Worm (Caenorhabditis elegans): ENCODE results near the gene srx-137.

srx-137 gene

DNA sequence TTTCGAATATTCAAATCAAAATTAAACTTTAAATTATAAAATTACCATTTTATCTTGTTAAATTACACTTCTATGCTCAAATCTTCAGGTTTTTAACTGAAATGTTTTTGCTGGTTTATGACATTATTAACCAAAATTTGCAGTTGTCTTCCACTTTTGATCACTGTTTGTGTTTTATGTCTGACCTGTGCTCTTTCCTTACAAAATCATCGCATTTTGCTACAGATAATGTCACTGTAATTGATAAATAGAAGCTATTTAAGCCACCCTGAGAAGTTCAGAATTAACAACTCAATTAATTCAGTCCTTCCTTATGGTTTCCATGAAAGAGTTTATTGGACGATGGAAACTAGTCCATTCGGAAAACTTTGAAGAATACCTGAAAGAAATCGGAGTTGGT, 27.9 kb downstream of the srx-137 start, which contains the start of gene lbp-8:
Gene lbp-8, plus strand, starts transcription at position 301 of the 400 bp plus-strand sequence.
- no peak for TF ChIP-seq ceh-36 (tag; optimal IDR thresholded peaks at IDR 0.05)
- TF ChIP-seq ama-1 (optimal IDR thresholded peaks at IDR 0.05) = no peak
- TF ChIP-seq hmg-4 (GFP tag; optimal IDR thresholded peaks at IDR 0.05) = no peak
- TF ChIP-seq tra-4 (tag; optimal IDR thresholded peaks at IDR 0.05) = no peak
- no peak for TF ChIP-seq B0310.2 (tag; optimal IDR thresholded peaks at IDR 0.05)
- TF ChIP-seq tbx-11 (GFP tag; IDR thresholded peaks at IDR 0.05) = no peak
- no peak for TF ChIP-seq ets-7 (tag; optimal IDR thresholded peaks at IDR 0.05)
- TF ChIP-seq aly-1 (tag; optimal IDR thresholded peaks at IDR 0.05) = no peak
- no peak for TF ChIP-seq pes-1 (GFP tag; IDR thresholded peaks at IDR 0.05)
- no peak for TF ChIP-seq ceh-13 (GFP tag; optimal IDR thresholded peaks at IDR 0.05)
- TF ChIP-seq flt-1 (GFP tag; IDR thresholded peaks at IDR 0.05) = no peak
- TF ChIP-seq scrt-1 (GFP tag; IDR thresholded peaks at IDR 0.05) = no peak

DNA sequence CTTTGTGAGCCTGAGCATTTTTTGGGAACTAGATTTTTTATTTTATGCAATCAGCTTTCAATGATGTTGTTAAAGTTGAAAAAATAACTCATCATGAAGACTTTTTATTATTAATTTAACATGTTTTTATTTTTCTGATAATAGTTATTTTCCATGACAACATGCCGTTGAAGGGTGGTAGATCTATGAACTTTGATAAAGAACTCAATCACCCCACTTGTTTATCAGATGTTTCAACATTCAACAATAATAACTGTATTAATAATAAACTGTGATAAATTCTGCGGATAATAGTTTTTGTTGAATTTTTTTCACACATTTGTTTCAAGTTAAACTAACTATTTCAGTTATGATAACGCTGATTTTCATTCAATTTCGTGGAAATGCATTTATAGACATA, 28.9 kb downstream of the srx-137 start:
- TF ChIP-seq hnd-1 (tag; optimal IDR thresholded peaks at IDR 0.05) (no peak), B0310.2 (tag; optimal IDR thresholded peaks at IDR 0.05) (no peak), ceh-13 (GFP tag; optimal IDR thresholded peaks at IDR 0.05) (no peak), tra-4 (tag; optimal IDR thresholded peaks at IDR 0.05) (no peak), scrt-1 (GFP tag; IDR thresholded peaks at IDR 0.05) (no peak), tbx-37 (GFP tag; conservative IDR thresholded peaks at IDR 0.05) (no peak), tbx-11 (GFP tag; IDR thresholded peaks at IDR 0.05) (no peak), ets-7 (tag; optimal IDR thresholded peaks at IDR 0.05) (no peak), aly-1 (tag; optimal IDR thresholded peaks at IDR 0.05) (no peak)

DNA sequence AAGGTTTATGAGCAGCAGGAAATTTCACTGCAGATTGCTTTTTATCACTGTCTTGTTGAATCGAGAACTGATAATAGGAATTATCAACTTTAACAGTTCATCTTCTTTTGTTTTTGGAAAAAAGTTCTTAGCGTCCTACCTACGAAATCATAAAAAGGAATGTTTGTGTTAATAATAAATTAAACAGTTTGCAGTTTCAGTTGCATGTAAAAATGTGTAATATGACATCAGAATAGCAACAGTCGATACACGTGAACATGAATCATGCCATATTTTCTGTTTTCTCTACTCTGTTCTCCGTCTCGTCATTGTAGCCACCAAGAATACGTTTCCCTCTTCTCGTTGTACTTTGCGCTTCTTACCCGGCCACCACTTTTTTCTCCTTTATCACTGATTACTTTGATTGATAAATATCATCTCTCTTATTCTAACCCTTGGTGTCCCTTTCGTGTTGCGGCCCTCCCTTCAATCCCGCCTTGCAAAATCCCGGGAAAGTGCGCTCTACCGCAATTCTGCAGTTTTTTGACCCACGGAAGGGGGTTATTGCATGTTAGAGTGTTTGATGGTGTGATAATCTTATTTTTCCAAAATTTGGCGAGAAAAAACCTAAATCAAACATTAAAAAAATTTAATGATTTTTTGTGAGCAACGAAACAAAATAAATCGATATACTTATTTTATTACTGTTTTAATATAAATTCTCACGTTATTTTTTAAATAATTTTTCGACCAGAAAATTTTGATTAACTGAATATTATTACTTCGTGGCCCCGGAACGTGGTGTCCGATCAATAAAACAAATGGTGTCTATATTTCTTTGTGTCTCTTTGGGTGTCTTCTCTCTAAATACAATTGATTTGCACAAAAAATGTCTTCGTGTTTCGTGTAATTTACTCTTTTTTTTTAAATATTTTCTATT, 30.1 kb downstream of the srx-137 start, which contains the start of gene sptl-3:
Gene sptl-3, plus strand, starts transcription at position 869 of the 919 bp plus-strand sequence.
- no peak for TF ChIP-seq ceh-13 (GFP tag; optimal IDR thresholded peaks at IDR 0.05)

DNA sequence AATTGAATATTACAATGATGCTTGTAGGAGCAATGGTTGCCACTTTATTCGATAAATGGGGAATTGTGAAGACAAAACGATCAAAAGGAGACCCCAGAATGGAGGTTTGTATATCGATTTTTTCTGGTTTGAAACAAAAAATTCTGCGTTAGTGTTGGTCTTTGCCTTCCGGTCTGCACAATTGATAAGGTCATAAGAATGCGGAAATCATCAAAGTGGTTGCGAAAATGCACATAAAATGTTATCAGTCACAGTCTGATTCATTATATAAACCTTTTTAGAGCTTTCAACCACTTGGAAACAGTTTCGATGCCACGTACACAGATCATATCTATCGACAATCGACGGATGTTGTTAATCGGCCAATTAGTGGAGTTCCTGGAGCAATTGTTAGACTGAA, 31.0 kb downstream of the srx-137 start:
- TF ChIP-seq ets-7 (tag; optimal IDR thresholded peaks at IDR 0.05) (no peak), scrt-1 (GFP tag; IDR thresholded peaks at IDR 0.05) (no peak), hmbx-1 (tag; optimal IDR thresholded peaks at IDR 0.05) (no peak), ceh-36 (tag; optimal IDR thresholded peaks at IDR 0.05) (no peak)

DNA sequence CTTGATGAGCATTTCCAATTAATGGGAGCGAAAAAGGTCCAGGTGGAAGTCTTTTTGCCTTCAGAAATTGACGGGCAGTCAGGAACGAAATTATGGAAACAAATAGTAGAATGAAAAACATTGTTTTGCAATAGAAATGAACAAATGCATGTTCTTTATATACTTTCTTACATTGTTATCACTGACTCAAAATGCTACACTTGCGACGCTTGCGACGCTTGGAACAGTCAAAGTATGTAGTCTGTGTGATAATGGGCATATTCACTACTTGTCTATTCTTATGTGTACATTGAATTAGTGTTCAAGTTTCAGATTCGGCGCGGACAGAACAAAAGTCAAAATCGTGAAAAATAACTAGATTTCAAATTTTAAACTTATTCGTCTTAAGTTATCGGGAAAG, 35.8 kb downstream of the srx-137 start, which contains the start of gene cyp-35C1:
Gene cyp-35C1, minus strand, starts transcription at position 132 of the 400 bp plus-strand sequence.
- no peak for TF ChIP-seq ets-7 (tag; optimal IDR thresholded peaks at IDR 0.05)
- TF ChIP-seq ceh-13 (GFP tag; optimal IDR thresholded peaks at IDR 0.05) = no peak
- no peak for TF ChIP-seq aly-1 (tag; optimal IDR thresholded peaks at IDR 0.05)
- TF ChIP-seq F13C5.2 (tag; optimal IDR thresholded peaks at IDR 0.05) = no peak
- TF ChIP-seq B0310.2 (tag; optimal IDR thresholded peaks at IDR 0.05) = no peak

DNA sequence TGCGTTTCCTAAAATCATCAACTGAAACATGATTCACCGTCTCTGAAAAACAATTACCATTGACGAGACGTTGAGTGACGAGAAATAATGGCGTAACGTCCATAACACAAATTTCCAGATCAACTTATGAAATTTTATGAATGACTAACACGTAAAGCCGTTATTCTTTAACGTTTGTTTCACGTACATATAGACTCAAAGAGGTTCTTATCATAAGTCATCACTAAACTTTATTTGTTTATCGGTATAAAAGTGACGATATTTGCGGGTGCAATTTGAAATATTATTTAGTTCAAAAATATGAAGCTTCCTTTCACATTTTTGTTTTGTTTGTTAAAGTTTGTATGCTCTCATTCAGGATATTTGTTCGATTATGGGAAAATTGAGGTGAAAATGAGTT, 36.6 kb downstream of the srx-137 start, which contains the start of gene oac-3:
Gene oac-3, plus strand, starts transcription at position 301 of the 400 bp plus-strand sequence.
- TF ChIP-seq F13C5.2 (tag; optimal IDR thresholded peaks at IDR 0.05) (no peak), flt-1 (GFP tag; IDR thresholded peaks at IDR 0.05) (no peak), B0310.2 (tag; optimal IDR thresholded peaks at IDR 0.05) (no peak), tbx-11 (GFP tag; IDR thresholded peaks at IDR 0.05) (no peak), pes-1 (GFP tag; IDR thresholded peaks at IDR 0.05) (no peak), scrt-1 (GFP tag; IDR thresholded peaks at IDR 0.05) (no peak), tbx-37 (GFP tag; conservative IDR thresholded peaks at IDR 0.05) (no peak), aly-1 (tag; optimal IDR thresholded peaks at IDR 0.05) (no peak), hmg-4 (GFP tag; optimal IDR thresholded peaks at IDR 0.05) (no peak), hmbx-1 (tag; optimal IDR thresholded peaks at IDR 0.05) (no peak), ets-7 (tag; optimal IDR thresholded peaks at IDR 0.05) (no peak), ama-1 (optimal IDR thresholded peaks at IDR 0.05) (no peak), hnd-1 (tag; optimal IDR thresholded peaks at IDR 0.05) (no peak), ceh-36 (tag; optimal IDR thresholded peaks at IDR 0.05) (no peak), sea-1 (GFP tag; conservative IDR thresholded peaks at IDR 0.05) (no peak), ceh-13 (GFP tag; optimal IDR thresholded peaks at IDR 0.05) (no peak), tra-4 (tag; optimal IDR thresholded peaks at IDR 0.05) (no peak)

DNA sequence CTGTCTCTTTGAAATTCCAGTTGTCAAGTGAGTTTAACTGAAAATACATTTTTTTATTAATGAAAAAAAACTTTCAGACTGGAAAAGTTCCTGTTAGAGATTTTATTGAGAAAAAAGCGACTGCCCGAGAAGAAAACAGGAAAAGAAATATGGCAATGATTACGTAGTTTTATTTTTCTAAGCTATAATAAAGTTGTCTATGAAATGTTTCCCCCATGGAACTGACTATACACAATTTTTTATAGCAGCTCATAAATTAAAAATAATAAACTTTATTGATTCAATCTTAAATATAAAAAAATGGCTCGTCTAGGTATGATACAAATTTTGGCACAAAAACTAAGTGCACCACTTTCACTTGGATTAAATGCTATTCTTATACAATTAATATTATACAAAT, 39.9 kb downstream of the srx-137 start, which contains the start of gene C06B3.1:
Gene C06B3.1, plus strand, starts transcription at position 301 of the 400 bp plus-strand sequence.
- TF ChIP-seq hmbx-1 (tag; optimal IDR thresholded peaks at IDR 0.05) (no peak), hmg-4 (GFP tag; optimal IDR thresholded peaks at IDR 0.05) (no peak), ceh-13 (GFP tag; optimal IDR thresholded peaks at IDR 0.05) (no peak), B0310.2 (tag; optimal IDR thresholded peaks at IDR 0.05) (no peak), sea-1 (GFP tag; conservative IDR thresholded peaks at IDR 0.05) (no peak), ets-7 (tag; optimal IDR thresholded peaks at IDR 0.05) (no peak), F13C5.2 (tag; optimal IDR thresholded peaks at IDR 0.05) (no peak), hnd-1 (tag; optimal IDR thresholded peaks at IDR 0.05) (no peak), ceh-36 (tag; optimal IDR thresholded peaks at IDR 0.05) (no peak), ama-1 (optimal IDR thresholded peaks at IDR 0.05) (no peak), scrt-1 (GFP tag; IDR thresholded peaks at IDR 0.05) (no peak), tbx-11 (GFP tag; IDR thresholded peaks at IDR 0.05) (no peak), flt-1 (GFP tag; IDR thresholded peaks at IDR 0.05) (no peak), pes-1 (GFP tag; IDR thresholded peaks at IDR 0.05) (no peak), aly-1 (tag; optimal IDR thresholded peaks at IDR 0.05) (no peak), tra-4 (tag; optimal IDR thresholded peaks at IDR 0.05) (no peak), tbx-37 (GFP tag; conservative IDR thresholded peaks at IDR 0.05) (no peak)
